Worm (Caenorhabditis elegans): Measurements from ENCODE around the gene skp-1.

- TF ChIP-seq elt-1 (tag; optimal IDR thresholded peaks at IDR 0.05) (no peak), lin-11 (tag; optimal IDR thresholded peaks at IDR 0.05) (no peak), F13H6.1 (tag; optimal IDR thresholded peaks at IDR 0.05) (no peak)
Observed at ce11 chrV:11680519-11681203, 35.4 kb downstream of the skp-1 start.

All from whole organism, L2 larva.